Worm (Caenorhabditis elegans): ENCODE data around the gene F40A3.4.
A peak's percentile ranks its signal among the peaks of the same experiment; 100 is the strongest.

ce11 chrV:7854603-7855002 is 21.0 kb upstream of the F40A3.4 start, which contains the start of the genes C37C3.9 and C37C3.18:
- TF ChIP-seq unc-62 (GFP tag; optimal IDR thresholded peaks at IDR 0.05) = no peak
- peak; percentile 38 for TF ChIP-seq aly-2 (tag; optimal IDR thresholded peaks at IDR 0.05)
- TF ChIP-seq tbx-2 (tag; optimal IDR thresholded peaks at IDR 0.05) = peak; percentile 78
- peak; percentile 22 for TF ChIP-seq sup-37 (GFP tag; optimal IDR thresholded peaks at IDR 0.05)
- TF ChIP-seq lin-15B (tag; optimal IDR thresholded peaks at IDR 0.05) = no peak
- TF ChIP-seq nhr-71 (tag; optimal IDR thresholded peaks at IDR 0.05) = peak; percentile 90
- TF ChIP-seq mdl-1 (tag; optimal IDR thresholded peaks at IDR 0.05) = peak in 1 of 2 experiments; percentile 84
- peak; percentile 29; the same call in 1 of the 2 replicates for TF ChIP-seq ceh-88 (GFP tag; IDR thresholded peaks at IDR 0.05)
- peak; percentile 77 for TF ChIP-seq blmp-1 (tag; optimal IDR thresholded peaks at IDR 0.05)
